Worm (Caenorhabditis elegans): ENCODE measurements around the gene srlf-14.

Gene srlf-14

DNA sequence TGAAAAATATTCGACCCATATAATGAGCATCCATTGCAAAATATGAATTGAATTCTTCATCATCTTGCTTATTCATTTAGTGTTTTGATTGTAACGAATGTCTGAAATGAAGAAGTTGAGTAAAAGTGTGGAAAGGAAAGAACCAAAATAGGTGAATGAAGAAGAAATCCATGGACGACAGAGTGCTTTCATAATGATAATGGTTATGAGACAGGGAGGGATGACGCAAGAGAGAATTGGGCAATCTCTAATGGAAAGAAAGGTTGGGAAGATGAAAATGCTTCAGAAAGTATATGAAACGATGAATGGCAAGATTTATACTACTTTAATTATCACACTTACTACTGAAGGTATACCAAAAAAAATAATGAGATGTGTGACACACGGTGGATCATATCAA is 10.1 kb upstream of the srlf-14 start, which contains the start of gene ZK596.3:
Gene ZK596.3, minus strand, starts transcription at position 101 of the 400 bp plus-strand sequence.
- TF ChIP-seq lin-39 (tag; optimal IDR thresholded peaks at IDR 0.05) (no peak), jun-1 (tag; optimal IDR thresholded peaks at IDR 0.05) (no peak), skn-1 (tag; optimal IDR thresholded peaks at IDR 0.05) (no peak), alr-1 (tag; optimal IDR thresholded peaks at IDR 0.05; ENCODE audit: borderline replicate concordance) (no peak), lin-13 (GFP tag; optimal IDR thresholded peaks at IDR 0.05) (no peak), tlp-1 (tag; optimal IDR thresholded peaks at IDR 0.05) (no peak), ces-1 (GFP tag; optimal IDR thresholded peaks at IDR 0.05) (no peak), elt-2 (tag; optimal IDR thresholded peaks at IDR 0.05) (no peak), snu-23 (GFP tag; optimal IDR thresholded peaks at IDR 0.05) (no peak), ceh-88 (GFP tag; IDR thresholded peaks at IDR 0.05) (no peak), nhr-47 (tag; optimal IDR thresholded peaks at IDR 0.05) (no peak)

DNA sequence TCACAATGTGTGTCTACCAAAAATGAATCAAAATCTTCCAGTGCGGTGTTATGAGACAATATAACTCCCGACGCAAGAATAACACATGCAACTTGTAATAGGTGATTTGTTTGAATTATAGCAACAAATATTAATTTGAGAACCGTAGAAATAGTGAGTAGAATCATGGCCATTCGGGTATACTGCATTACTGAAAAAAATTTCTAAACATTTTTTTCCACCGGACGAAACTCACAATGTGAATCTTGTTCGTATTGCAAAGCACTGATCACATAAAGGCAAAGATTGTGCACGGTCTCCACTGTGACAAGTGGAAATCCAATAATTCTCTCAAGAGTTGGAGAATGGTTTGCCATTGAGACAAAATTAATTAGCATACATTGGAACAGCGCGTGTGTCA is 8.3 kb upstream of the srlf-14 start:
- no peak for TF ChIP-seq lin-39 (tag; optimal IDR thresholded peaks at IDR 0.05)
- no peak for TF ChIP-seq nhr-76 (tag; optimal IDR thresholded peaks at IDR 0.05)
- no peak for TF ChIP-seq elt-3 (tag; optimal IDR thresholded peaks at IDR 0.05)
- no peak for TF ChIP-seq nhr-20 (tag; optimal IDR thresholded peaks at IDR 0.05)
- no peak for TF ChIP-seq irx-1 (tag; optimal IDR thresholded peaks at IDR 0.05)
- no peak for TF ChIP-seq ces-1 (GFP tag; optimal IDR thresholded peaks at IDR 0.05)

DNA sequence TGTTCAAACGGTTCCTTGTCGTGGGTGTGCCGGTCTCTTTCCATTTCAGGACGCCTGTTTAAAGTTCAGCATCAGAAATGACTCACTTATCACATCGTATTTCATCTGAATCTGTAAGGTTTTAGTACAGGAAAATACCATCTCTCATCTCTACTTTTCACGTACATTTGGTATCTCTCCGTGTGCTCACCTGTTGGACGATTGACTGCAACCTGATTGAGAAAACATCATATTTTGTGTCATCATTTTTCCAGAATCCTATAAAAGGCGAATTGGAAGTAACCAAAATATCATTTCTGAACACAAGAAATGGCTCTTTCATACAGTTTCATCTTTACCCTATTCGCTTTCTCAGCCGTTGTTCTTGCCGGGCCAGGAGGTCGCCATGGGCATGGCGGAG is 5.9 kb upstream of the srlf-14 start, which contains the start of gene srlf-30:
Gene srlf-30, plus strand, starts transcription at position 301 of the 400 bp plus-strand sequence.
- TF ChIP-seq lin-39 (tag; optimal IDR thresholded peaks at IDR 0.05) = no peak
- TF ChIP-seq unc-62 (GFP tag; optimal IDR thresholded peaks at IDR 0.05) = no peak
- TF ChIP-seq C34B4.2 (tag; optimal IDR thresholded peaks at IDR 0.05) = no peak
- no peak for TF ChIP-seq unc-30 (tag; optimal IDR thresholded peaks at IDR 0.05)
- no peak for TF ChIP-seq aly-2 (tag; optimal IDR thresholded peaks at IDR 0.05)
- no peak for TF ChIP-seq jun-1 (tag; optimal IDR thresholded peaks at IDR 0.05)
- TF ChIP-seq unc-98 (GFP tag; IDR thresholded peaks at IDR 0.05) = no peak
- TF ChIP-seq aha-1 (tag; optimal IDR thresholded peaks at IDR 0.05) = no peak
- no peak for TF ChIP-seq nhr-28 (tag; optimal IDR thresholded peaks at IDR 0.05)
- TF ChIP-seq elt-2 (tag; optimal IDR thresholded peaks at IDR 0.05) = no peak
- TF ChIP-seq unc-86 (tag; optimal IDR thresholded peaks at IDR 0.05) = no peak
- TF ChIP-seq snpc-4 (tag; optimal IDR thresholded peaks at IDR 0.05) = no peak
- TF ChIP-seq zag-1 (tag; optimal IDR thresholded peaks at IDR 0.05) = no peak
- no peak for TF ChIP-seq dpl-1 (GFP tag; optimal IDR thresholded peaks at IDR 0.05)
- TF ChIP-seq nhr-77 (tag; optimal IDR thresholded peaks at IDR 0.05) = no peak
- TF ChIP-seq sup-37 (GFP tag; optimal IDR thresholded peaks at IDR 0.05) = no peak
- TF ChIP-seq grh-1 (GFP tag; IDR thresholded peaks at IDR 0.05) = no peak
- TF ChIP-seq efl-3 (GFP tag; optimal IDR thresholded peaks at IDR 0.05) = no peak

DNA sequence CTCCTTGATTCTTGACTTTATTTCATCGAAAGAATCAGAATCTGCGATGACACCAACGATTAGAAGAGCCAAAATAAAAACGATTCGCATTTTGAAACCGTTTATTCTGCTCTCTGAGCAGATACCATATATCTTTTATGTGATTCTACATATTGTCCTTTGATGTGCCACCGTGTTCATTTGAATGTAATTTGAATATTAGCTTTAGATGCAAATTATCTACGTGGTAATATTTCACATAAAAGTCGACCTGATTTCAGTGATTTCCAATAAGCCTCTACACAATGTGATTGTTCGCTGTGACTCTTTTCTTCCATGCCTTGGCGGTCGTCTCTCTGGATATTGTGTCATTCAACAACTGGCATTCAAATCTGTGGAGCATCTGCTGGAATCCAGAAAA is 4.9 kb upstream of the srlf-14 start, which contains the start of the genes F13E9.9 and F13E9.19:
Gene F13E9.9, minus strand, starts transcription at position 101 of the 400 bp plus-strand sequence.
Gene F13E9.19, plus strand, starts transcription at position 316 of the 400 bp plus-strand sequence.
- TF ChIP-seq nhr-19 (GFP tag; conservative IDR thresholded peaks at IDR 0.05) (no peak), swsn-7 (tag; optimal IDR thresholded peaks at IDR 0.05) (no peak), nhr-47 (tag; optimal IDR thresholded peaks at IDR 0.05) (no peak), elt-3 (tag; optimal IDR thresholded peaks at IDR 0.05) (no peak), unc-30 (tag; optimal IDR thresholded peaks at IDR 0.05) (no peak), ets-5 (GFP tag; IDR thresholded peaks at IDR 0.05) (no peak)

DNA sequence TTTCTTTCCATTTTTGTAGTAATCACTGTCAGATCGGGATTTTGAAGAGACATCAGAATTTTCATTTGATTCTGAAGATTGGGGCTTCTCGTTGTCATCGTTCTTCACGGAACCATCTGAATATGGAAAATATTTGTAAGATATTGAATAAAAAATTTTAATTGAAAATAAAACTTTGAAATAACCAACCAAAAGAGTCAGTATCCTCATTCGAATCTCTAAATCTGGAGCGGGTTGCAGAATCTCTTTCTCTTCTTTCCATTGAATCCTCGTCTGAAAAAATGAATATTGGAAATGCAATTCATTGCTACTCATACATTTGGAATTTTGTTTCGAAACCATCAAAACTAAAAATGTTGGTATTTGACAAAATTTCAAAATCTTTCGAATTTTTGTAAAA is 4.0 kb upstream of the srlf-14 start:
- no peak for TF ChIP-seq zag-1 (tag; optimal IDR thresholded peaks at IDR 0.05)

DNA sequence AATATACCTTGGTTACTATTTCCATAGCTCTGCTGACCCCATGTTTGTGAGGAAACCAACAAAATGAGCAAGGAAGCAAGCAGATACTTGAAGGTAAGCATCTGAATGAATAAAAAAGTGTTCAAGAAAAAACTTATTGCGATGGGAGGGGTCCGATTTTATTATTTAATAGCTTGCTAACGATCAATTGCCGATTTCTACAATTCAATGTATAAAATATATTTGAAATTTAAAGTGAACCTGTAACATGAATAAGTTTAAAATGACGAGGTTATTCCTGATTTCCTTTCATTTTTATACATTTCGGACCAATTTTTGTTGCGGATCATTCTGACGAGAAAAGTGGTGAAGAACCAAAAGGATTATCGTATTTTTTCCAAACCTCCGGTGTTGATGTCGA is 2.4 kb upstream of the srlf-14 start, which contains the start of gene srlf-13:
Gene srlf-13, minus strand, starts transcription at position 101 of the 400 bp plus-strand sequence.
- TF ChIP-seq blmp-1 (tag; optimal IDR thresholded peaks at IDR 0.05) (no peak), ets-5 (GFP tag; IDR thresholded peaks at IDR 0.05) (no peak), unc-98 (GFP tag; IDR thresholded peaks at IDR 0.05) (no peak), sup-37 (GFP tag; optimal IDR thresholded peaks at IDR 0.05) (no peak), irx-1 (tag; optimal IDR thresholded peaks at IDR 0.05) (no peak), zag-1 (tag; optimal IDR thresholded peaks at IDR 0.05) (no peak), nhr-47 (tag; optimal IDR thresholded peaks at IDR 0.05) (no peak), isw-1 (GFP tag; IDR thresholded peaks at IDR 0.05) (no peak), nhr-71 (tag; optimal IDR thresholded peaks at IDR 0.05) (no peak), fkh-10 (GFP tag; optimal IDR thresholded peaks at IDR 0.05) (no peak), snu-23 (GFP tag; optimal IDR thresholded peaks at IDR 0.05) (no peak), ceh-63 (GFP tag; optimal IDR thresholded peaks at IDR 0.05) (no peak), mdl-1 (tag; optimal IDR thresholded peaks at IDR 0.05) (no peak), mab-9 (GFP tag; IDR thresholded peaks at IDR 0.05) (no peak), pax-3 (tag; optimal IDR thresholded peaks at IDR 0.05) (no peak)

Data from whole organism, L1 larva.